Fruit fly (Drosophila melanogaster) whole organism, embryonic: ENCODE results near the gene CG34425.

ENCODE experiments used
- Atf3 ChIP-seq: fragments of 200-800 bp; sonication (Bioruptor generic); optimal IDR thresholded peaks from 3 replicates; lab custom pipeline; 2016; ENCODE audit warnings: missing biosample characterization, missing genetic modification characterization
- B-H2 ChIP-seq: fragments of 200-800 bp; sonication (Bioruptor generic); optimal IDR thresholded peaks from 2 replicates; lab custom pipeline; 2018; ENCODE audit warnings: missing biosample characterization, mild to moderate bottlenecking, missing genetic modification characterization
- Bgb ChIP-seq: fragments of 200-800 bp; sonication (Bioruptor generic); IDR thresholded peaks from 2 replicates; pipeline ENCODE4 v1.3.6; 2022; ENCODE audit warnings: missing biosample characterization, missing genetic modification characterization; ENCODE audit not compliant: partially characterized antibody
- CG1024 ChIP-seq: fragments of 200-800 bp; sonication (Bioruptor generic); IDR thresholded peaks from 2 replicates; pipeline ENCODE4 v1.3.6; 2022; ENCODE audit warnings: missing biosample characterization, missing genetic modification characterization
- CG10366 ChIP-seq: fragments of 200-800 bp; sonication (Bioruptor generic); IDR thresholded peaks from 2 replicates; pipeline ENCODE4 v1.3.6; 2022; ENCODE audit warnings: missing biosample characterization, missing genetic modification characterization
- CG11696 ChIP-seq: fragments of 200-800 bp; sonication (Bioruptor generic); IDR thresholded peaks from 2 replicates; pipeline ENCODE4 v1.3.6; 2022; ENCODE audit warnings: missing biosample characterization, missing genetic modification characterization
- CG12219 ChIP-seq: fragments of 200-800 bp; sonication (Bioruptor generic); optimal IDR thresholded peaks from 3 replicates; lab custom pipeline; 2018; ENCODE audit warnings: missing biosample characterization, mild to moderate bottlenecking, missing genetic modification characterization
- CG13123 ChIP-seq: fragments of 200-800 bp; sonication (Bioruptor generic); optimal IDR thresholded peaks from 2 replicates; lab custom pipeline; 2016; ENCODE audit warnings: missing biosample characterization, missing genetic modification characterization
- CG13287 ChIP-seq: fragments of 200-800 bp; sonication (Bioruptor generic); IDR thresholded peaks from 2 replicates; pipeline ENCODE4 v1.3.6; 2022; ENCODE audit warnings: missing biosample characterization, missing genetic modification characterization; ENCODE audit not compliant: partially characterized antibody
- CG13296 ChIP-seq: fragments of 200-800 bp; sonication (Bioruptor generic); optimal IDR thresholded peaks from 3 replicates; lab custom pipeline; 2018; ENCODE audit warnings: missing biosample characterization, mild to moderate bottlenecking, missing genetic modification characterization
- CG15514 ChIP-seq: fragments of 200-800 bp; sonication (Bioruptor generic); optimal IDR thresholded peaks from 3 replicates; lab custom pipeline; 2017; ENCODE audit warnings: missing biosample characterization, missing genetic modification characterization, mild to moderate bottlenecking, moderate library complexity, missing genetic modification reagents
- CG17568 ChIP-seq: fragments of 200-800 bp; sonication (Bioruptor generic); optimal IDR thresholded peaks from 2 replicates; lab custom pipeline; 2018; ENCODE audit warnings: missing biosample characterization, mild to moderate bottlenecking, missing genetic modification characterization, moderate library complexity
- CG34376 ChIP-seq: fragments of 200-800 bp; sonication (Bioruptor generic); optimal IDR thresholded peaks from 2 replicates; lab custom pipeline; 2018; ENCODE audit warnings: missing biosample characterization, mild to moderate bottlenecking, missing genetic modification characterization
- CG34422 ChIP-seq: fragments of 200-800 bp; sonication (Bioruptor generic); IDR thresholded peaks from 3 replicates; pipeline ENCODE4 v1.3.6; 2022; ENCODE audit warnings: missing biosample characterization, missing genetic modification characterization
- CG4282 ChIP-seq: fragments of 200-800 bp; sonication (Bioruptor generic); optimal IDR thresholded peaks from 2 replicates; lab custom pipeline; 2016; ENCODE audit warnings: missing biosample characterization, missing genetic modification characterization
- CG7271 ChIP-seq: fragments of 200-800 bp; sonication (Bioruptor generic); optimal IDR thresholded peaks from 2 replicates; lab custom pipeline; 2018; ENCODE audit warnings: missing biosample characterization, mild to moderate bottlenecking, missing genetic modification characterization, moderate library complexity
- CG7357 ChIP-seq: fragments of 200-800 bp; sonication (Bioruptor generic); IDR thresholded peaks from 3 replicates; pipeline ENCODE4 v1.3.6; 2022; ENCODE audit warnings: missing biosample characterization, missing genetic modification characterization
- Deaf1 ChIP-seq: fragments of 200-800 bp; optimal IDR thresholded peaks from 3 replicates; lab custom pipeline; 2019; ENCODE audit warnings: missing biosample characterization, mild to moderate bottlenecking, missing genetic modification characterization, moderate library complexity
- GATAe ChIP-seq: fragments of 200-800 bp; sonication (Bioruptor generic); conservative IDR thresholded peaks from 2 replicates; pipeline ENCODE4 v1.3.6; 2022; ENCODE audit warnings: missing biosample characterization, missing genetic modification characterization
- HHEX ChIP-seq: fragments of 200-800 bp; sonication (Bioruptor generic); optimal IDR thresholded peaks from 3 replicates; lab custom pipeline; 2017; ENCODE audit warnings: missing biosample characterization, mild to moderate bottlenecking, missing genetic modification characterization, missing genetic modification reagents
- Hand ChIP-seq: fragments of 200-800 bp; sonication (Bioruptor generic); optimal IDR thresholded peaks from 2 replicates; lab custom pipeline; 2017; ENCODE audit warnings: mild to moderate bottlenecking, missing biosample characterization, missing genetic modification reagents, missing genetic modification characterization
- HmgZ ChIP-seq: fragments of 200-800 bp; sonication (Bioruptor generic); optimal IDR thresholded peaks from 2 replicates; lab custom pipeline; 2018; ENCODE audit warnings: missing biosample characterization, mild to moderate bottlenecking, missing genetic modification characterization
- Hr78 ChIP-seq, 2 experiments: fragments of 200-800 bp in 1 of 2; fragments of >200 bp in 1 of 2; sonication (Bioruptor generic) in 1 of 2; optimal IDR thresholded peaks; 2 replicates each; lab custom pipeline; 2017 to 2019; ENCODE audit warnings: missing biosample characterization in 2 of 2, missing genetic modification characterization in 2 of 2, mild to moderate bottlenecking in 1 of 2, moderate library complexity in 1 of 2
- Jarid2 ChIP-seq: fragments of 200-800 bp; sonication (Bioruptor generic); optimal IDR thresholded peaks from 3 replicates; lab custom pipeline; 2017; ENCODE audit warnings: mild to moderate bottlenecking, missing biosample characterization, missing genetic modification reagents, missing genetic modification characterization
- Med ChIP-seq: fragments of 200-800 bp; sonication (Bioruptor generic); peaks from one replicate; lab custom pipeline; 2016; ENCODE audit warnings: missing biosample characterization, missing genetic modification characterization, mild to moderate bottlenecking, inconsistent platforms, moderate library complexity
- NC2β ChIP-seq: fragments of 200-800 bp; sonication (Bioruptor generic); optimal IDR thresholded peaks from 2 replicates; lab custom pipeline; 2016; ENCODE audit warnings: missing biosample characterization, missing genetic modification characterization
- Nf-YC ChIP-seq: fragments of 200-800 bp; optimal IDR thresholded peaks from 3 replicates; lab custom pipeline; 2019; ENCODE audit warnings: missing biosample characterization, mild to moderate bottlenecking, missing genetic modification characterization, moderate library complexity
- Scr ChIP-seq: fragments of 200-800 bp; sonication (Bioruptor generic); IDR thresholded peaks from 2 replicates; pipeline ENCODE4 v1.3.6; 2022; ENCODE audit warnings: missing biosample characterization, missing genetic modification characterization; ENCODE audit not compliant: partially characterized antibody
- Vsx1 ChIP-seq: fragments of 200-800 bp; sonication (Bioruptor generic); optimal IDR thresholded peaks from 2 replicates; lab custom pipeline; 2017; ENCODE audit warnings: missing biosample characterization, mild to moderate bottlenecking, missing genetic modification characterization, missing genetic modification reagents
- caup ChIP-seq: fragments of 200-800 bp; sonication (Bioruptor generic); optimal IDR thresholded peaks from 3 replicates; lab custom pipeline; 2017; ENCODE audit warnings: missing biosample characterization, mild to moderate bottlenecking, missing genetic modification characterization, moderate library complexity; ENCODE audit not compliant: severe bottlenecking
- cg ChIP-seq: fragments of 200-800 bp; sonication (Bioruptor generic); optimal IDR thresholded peaks from 3 replicates; lab custom pipeline; 2019; ENCODE audit warnings: missing biosample characterization, mild to moderate bottlenecking, missing genetic modification characterization, moderate library complexity
- chn ChIP-seq: fragments of 200-800 bp; sonication (Bioruptor generic); optimal IDR thresholded peaks from 2 replicates; lab custom pipeline; 2016; ENCODE audit warnings: missing biosample characterization, missing genetic modification characterization
- ci ChIP-seq: fragments of 200-800 bp; sonication (Bioruptor generic); IDR thresholded peaks from 3 replicates; pipeline ENCODE4 v1.3.6; 2022; ENCODE audit warnings: missing biosample characterization, missing genetic modification characterization
- cwo ChIP-seq: fragments of 200-800 bp; sonication (Bioruptor generic); optimal IDR thresholded peaks from 3 replicates; lab custom pipeline; 2017; ENCODE audit warnings: missing biosample characterization, missing genetic modification characterization, mild to moderate bottlenecking, moderate library complexity, missing genetic modification reagents
- dati ChIP-seq: fragments of 200-800 bp; sonication (Bioruptor generic); IDR thresholded peaks from 2 replicates; pipeline ENCODE4 v1.3.6; 2022; ENCODE audit warnings: missing biosample characterization, missing genetic modification characterization
- fd64A ChIP-seq: fragments of 200-800 bp; sonication (Bioruptor generic); optimal IDR thresholded peaks from 3 replicates; lab custom pipeline; 2018; ENCODE audit warnings: missing biosample characterization, mild to moderate bottlenecking, missing genetic modification characterization
- gro ChIP-seq: fragments of 200-800 bp; sonication (Bioruptor generic); optimal IDR thresholded peaks from 2 replicates; lab custom pipeline; 2016; ENCODE audit warnings: missing biosample characterization, missing genetic modification characterization
- ind ChIP-seq: fragments of 200-800 bp; sonication (Bioruptor generic); optimal IDR thresholded peaks from 3 replicates; lab custom pipeline; 2016; ENCODE audit warnings: missing biosample characterization, missing genetic modification characterization
- kay ChIP-seq: fragments of 200-800 bp; sonication (Bioruptor generic); optimal IDR thresholded peaks from 2 replicates; lab custom pipeline; 2016; ENCODE audit warnings: missing biosample characterization, missing genetic modification characterization
- kni ChIP-seq: fragments of 200-800 bp; sonication (Bioruptor generic); optimal IDR thresholded peaks from 3 replicates; lab custom pipeline; 2017; ENCODE audit warnings: mild to moderate bottlenecking, missing biosample characterization, missing genetic modification reagents, missing genetic modification characterization
- onecut ChIP-seq: fragments of 200-800 bp; sonication (Bioruptor generic); IDR thresholded peaks from 2 replicates; pipeline ENCODE4 v1.3.6; 2022; ENCODE audit warnings: missing biosample characterization, missing genetic modification characterization
- rib ChIP-seq: fragments of 200-800 bp; sonication (Bioruptor generic); IDR thresholded peaks from 2 replicates; pipeline ENCODE4 v1.3.6; 2022; ENCODE audit warnings: missing biosample characterization, missing genetic modification characterization
- sd ChIP-seq: fragments of 200-800 bp; sonication (Bioruptor generic); optimal IDR thresholded peaks from 3 replicates; lab custom pipeline; 2018; ENCODE audit warnings: missing biosample characterization, mild to moderate bottlenecking, missing genetic modification characterization, moderate library complexity
- shn ChIP-seq: fragments of 200-800 bp; sonication (Bioruptor generic); optimal IDR thresholded peaks from 3 replicates; lab custom pipeline; 2016; ENCODE audit warnings: missing biosample characterization, missing genetic modification characterization
- unc-4 ChIP-seq: fragments of 200-800 bp; sonication (Bioruptor generic); IDR thresholded peaks from 2 replicates; pipeline ENCODE4 v1.3.6; 2022; ENCODE audit warnings: missing biosample characterization, missing genetic modification characterization; ENCODE audit not compliant: partially characterized antibody
- vvl ChIP-seq: fragments of 200-800 bp; sonication (Bioruptor generic); IDR thresholded peaks from 2 replicates; pipeline ENCODE4 v1.3.6; 2022; ENCODE audit warnings: missing biosample characterization, missing genetic modification characterization
- wdn ChIP-seq: fragments of 200-800 bp; sonication (Bioruptor generic); IDR thresholded peaks from 2 replicates; pipeline ENCODE4 v1.3.6; 2022; ENCODE audit warnings: missing biosample characterization, missing genetic modification characterization

The CG34425 gene

DNA sequence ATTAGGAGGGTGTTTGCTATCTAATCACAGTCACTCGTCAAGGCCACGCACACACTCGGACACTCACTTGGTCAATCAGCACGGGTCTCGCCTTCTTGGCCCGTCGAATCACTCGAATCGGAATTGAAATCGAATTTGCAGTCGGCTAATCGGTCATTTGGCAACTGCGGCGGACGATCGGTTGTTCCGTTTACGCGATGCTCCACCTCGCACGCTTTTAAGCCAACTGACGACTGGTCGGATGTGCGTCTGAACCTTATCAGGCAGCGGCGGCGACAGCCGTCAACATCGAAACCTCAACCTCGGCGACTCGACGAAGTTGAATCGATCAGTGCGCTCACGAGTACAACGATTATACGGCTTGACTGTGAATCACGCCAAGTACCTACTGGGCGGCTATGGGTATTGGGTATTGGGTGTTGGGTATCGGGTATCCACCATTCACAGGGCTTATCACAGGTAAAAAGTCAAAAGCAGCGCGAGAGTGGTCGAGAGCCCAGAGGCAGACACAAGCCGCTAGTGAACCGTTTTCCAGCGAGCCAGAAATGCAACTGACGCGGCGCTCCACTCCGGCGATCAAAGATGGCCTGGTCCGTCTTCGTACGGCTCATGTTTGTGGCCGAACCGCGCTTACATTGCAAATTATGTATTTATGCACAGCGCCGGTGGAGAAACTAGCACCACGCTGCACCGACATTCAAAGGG is 35.0 kb downstream of the CG34425 start (continued):
- TF ChIP-seq dati (GFP tag; lab: Robert Waterston, UW), result no peak
- peak; percentile 6 for TF ChIP-seq cg
- TF ChIP-seq wdn (GFP tag; lab: Robert Waterston, UW), result no peak
- no peak for TF ChIP-seq CG7271
- TF ChIP-seq Vsx1 (GFP tag; lab: Kevin White, UChicago), result peak; percentile 40
- peak; percentile 70 for TF ChIP-seq kni (GFP tag; lab: Kevin White, UChicago)
- TF ChIP-seq HmgZ, result peak; percentile 36
- TF ChIP-seq CG1024 (GFP tag; lab: Robert Waterston, UW), result 0 out of 2 replicates have a peak, but pooled peaks have one; percentile 17
- 0 out of 2 replicates have a peak, but pooled peaks have one; percentile 19 for TF ChIP-seq vvl (GFP tag; lab: Robert Waterston, UW)
- TF ChIP-seq CG7357 (GFP tag; lab: Robert Waterston, UW), result no peak
- TF ChIP-seq gro (GFP tag; lab: Kevin White, UChicago), result peak; percentile 44
- TF ChIP-seq chn (GFP tag; lab: Kevin White, UChicago), result no peak
- peak; percentile 69; the same call in 1 of the 2 replicates for TF ChIP-seq rib (GFP tag; lab: Robert Waterston, UW)
- TF ChIP-seq B-H2 (GFP tag; lab: Kevin White, UChicago), result peak; percentile 35
- TF ChIP-seq GATAe (GFP tag; lab: Robert Waterston, UW), result peak; percentile 87
- TF ChIP-seq Hr78 (GFP tag; optimal IDR thresholded peaks at IDR 0.05; lab: Kevin White, UChicago), result peak in 1 of 2 experiments; percentile 69
- TF ChIP-seq kay (GFP tag; lab: Kevin White, UChicago), result peak; percentile 41
- peak; percentile 96 for TF ChIP-seq cwo (GFP tag; lab: Kevin White, UChicago)
- no peak for TF ChIP-seq CG17568 (GFP tag; lab: Kevin White, UChicago)
- 0 out of 2 replicates have a peak, but pooled peaks have one; percentile 18 for TF ChIP-seq Scr (GFP tag; lab: Robert Waterston, UW)
- no peak for TF ChIP-seq ind
- peak; percentile 15; the same call in 1 of the 2 replicates for TF ChIP-seq onecut (GFP tag; lab: Robert Waterston, UW)
- 0 out of 3 replicates have a peak, but pooled peaks have one; percentile 31 for TF ChIP-seq CG34422 (GFP tag; lab: Robert Waterston, UW)
- TF ChIP-seq CG15514 (GFP tag; lab: Kevin White, UChicago), result peak; percentile 25
- peak; percentile 33 for TF ChIP-seq Nf-YC (tag; lab: Kevin White, UChicago)
- no peak for TF ChIP-seq HHEX
- no peak for TF ChIP-seq Atf3
- peak; percentile 16 for TF ChIP-seq shn
- TF ChIP-seq CG13287 (GFP tag; lab: Robert Waterston, UW), result 0 out of 2 replicates have a peak, but pooled peaks have one; percentile 17
- 0 out of 2 replicates have a peak, but pooled peaks have one; percentile 11 for TF ChIP-seq unc-4 (GFP tag; lab: Robert Waterston, UW)
- peak; percentile 85 for TF ChIP-seq CG34376 (GFP tag; lab: Kevin White, UChicago)
- peak; percentile 57; the same call in 2 of the 3 replicates for TF ChIP-seq ci (GFP tag; lab: Robert Waterston, UW)
- peak; percentile 44 for TF ChIP-seq Jarid2
- TF ChIP-seq CG11696 (GFP tag; lab: Robert Waterston, UW), result 0 out of 2 replicates have a peak, but pooled peaks have one; percentile 22
- TF ChIP-seq Bgb (GFP tag; lab: Robert Waterston, UW), result 0 out of 2 replicates have a peak, but pooled peaks have one; percentile 28
- no peak for TF ChIP-seq fd64A (GFP tag; lab: Kevin White, UChicago)
- no peak for TF ChIP-seq CG4282 (GFP tag; lab: Kevin White, UChicago)
- TF ChIP-seq CG13123 (GFP tag; lab: Kevin White, UChicago), result no peak
- peak; percentile 39 for TF ChIP-seq CG13296
- TF ChIP-seq CG12219 (GFP tag; lab: Kevin White, UChicago), result no peak
- no peak for TF ChIP-seq NC2β (GFP tag; lab: Kevin White, UChicago)
- TF ChIP-seq sd (tag; lab: Kevin White, UChicago), result no peak
- no peak for TF ChIP-seq CG10366 (GFP tag; lab: Robert Waterston, UW)
- TF ChIP-seq caup (GFP tag; lab: Kevin White, UChicago), result peak; percentile 32
- peak; percentile 2 for TF ChIP-seq Hand (GFP tag; lab: Kevin White, UChicago)
- TF ChIP-seq Med, result peak; percentile 85
- peak; percentile 95 for TF ChIP-seq Deaf1 (tag; lab: Kevin White, UChicago)
